Fruit fly (Drosophila melanogaster): ENCODE data around the gene CG13285.

The CG13285 gene

dm6 chr3L:5553717-5554116 is 18.2 kb upstream of the CG13285 start:
- TF ChIP-seq Sp1 (GFP tag; optimal IDR thresholded peaks at IDR 0.05): no peak
- TF ChIP-seq jim (GFP tag; optimal IDR thresholded peaks at IDR 0.05): no peak
- TF ChIP-seq N (GFP tag; optimal IDR thresholded peaks at IDR 0.05): no peak
- no peak for TF ChIP-seq Jra (GFP tag; optimal IDR thresholded peaks at IDR 0.05)
- TF ChIP-seq usp (GFP tag; optimal IDR thresholded peaks at IDR 0.05): no peak
- no peak for TF ChIP-seq fru (GFP tag; optimal IDR thresholded peaks at IDR 0.05)
- no peak for TF ChIP-seq Myc (optimal IDR thresholded peaks at IDR 0.05)
- TF ChIP-seq Hr78 (GFP tag; optimal IDR thresholded peaks at IDR 0.05): no peak
- no peak for TF ChIP-seq Dif (GFP tag; optimal IDR thresholded peaks at IDR 0.05; ENCODE audit: partially characterized antibody)
- TF ChIP-seq dmrt93B (GFP tag; optimal IDR thresholded peaks at IDR 0.05): no peak

- TF ChIP-seq Mio (GFP tag; optimal IDR thresholded peaks at IDR 0.05): no peak
- peak; percentile 10 for TF ChIP-seq CrebA (GFP tag; optimal IDR thresholded peaks at IDR 0.05; ENCODE audit: borderline replicate concordance)
- no peak for TF ChIP-seq dl (GFP tag; optimal IDR thresholded peaks at IDR 0.05; ENCODE audit: insufficient read depth in 1 of 2, partially characterized antibody in 2 of 2)
- TF ChIP-seq h (GFP tag; optimal IDR thresholded peaks at IDR 0.05): no peak
- TF ChIP-seq Dif (GFP tag; optimal IDR thresholded peaks at IDR 0.05; ENCODE audit: partially characterized antibody): no peak
- no peak for TF ChIP-seq Jra (GFP tag; optimal IDR thresholded peaks at IDR 0.05)
- TF ChIP-seq GATAd (GFP tag; optimal IDR thresholded peaks at IDR 0.05): no peak
- no peak for TF ChIP-seq N (GFP tag; optimal IDR thresholded peaks at IDR 0.05)
- no peak for TF ChIP-seq OdsH (GFP tag; optimal IDR thresholded peaks at IDR 0.05)
- peak; percentile 56 for TF ChIP-seq Sp1 (GFP tag; optimal IDR thresholded peaks at IDR 0.05)
- no peak for TF ChIP-seq rgr (GFP tag; optimal IDR thresholded peaks at IDR 0.05)
- TF ChIP-seq sage (GFP tag; optimal IDR thresholded peaks at IDR 0.05): no peak
- TF ChIP-seq Hr78 (GFP tag; optimal IDR thresholded peaks at IDR 0.05): no peak
- no peak for TF ChIP-seq Hnf4 (GFP tag; optimal IDR thresholded peaks at IDR 0.05)
- TF ChIP-seq woc (GFP tag; optimal IDR thresholded peaks at IDR 0.05): no peak
- TF ChIP-seq Myc (optimal IDR thresholded peaks at IDR 0.05): no peak
- no peak for TF ChIP-seq CG9705 (GFP tag; optimal IDR thresholded peaks at IDR 0.05)
- TF ChIP-seq br (GFP tag; optimal IDR thresholded peaks at IDR 0.05): no peak
- TF ChIP-seq fru (GFP tag; optimal IDR thresholded peaks at IDR 0.05): no peak
- TF ChIP-seq Dfd (GFP tag; optimal IDR thresholded peaks at IDR 0.05): peak; percentile 8
- TF ChIP-seq dmrt93B (GFP tag; optimal IDR thresholded peaks at IDR 0.05): no peak
- TF ChIP-seq usp (GFP tag; optimal IDR thresholded peaks at IDR 0.05): no peak
- no peak for TF ChIP-seq tai (GFP tag; optimal IDR thresholded peaks at IDR 0.05)
- TF ChIP-seq Rel (GFP tag; optimal IDR thresholded peaks at IDR 0.05): peak; percentile 18
- TF ChIP-seq Rel (tag; optimal IDR thresholded peaks at IDR 0.05): peak; percentile 37
- no peak for TF ChIP-seq Hr83 (GFP tag; optimal IDR thresholded peaks at IDR 0.05; ENCODE audit: poor library complexity, severe bottlenecking)
- no peak for TF ChIP-seq psq (GFP tag; optimal IDR thresholded peaks at IDR 0.05)
- TF ChIP-seq ey (GFP tag; optimal IDR thresholded peaks at IDR 0.05): no peak
- no peak for TF ChIP-seq CG32264 (GFP tag; optimal IDR thresholded peaks at IDR 0.05)
- TF ChIP-seq pan (optimal IDR thresholded peaks at IDR 0.05): no peak
- TF ChIP-seq Abd-B (GFP tag; optimal IDR thresholded peaks at IDR 0.05): no peak
- no peak for TF ChIP-seq Vsx2 (GFP tag; optimal IDR thresholded peaks at IDR 0.05; ENCODE audit: partially characterized antibody)
- no peak for TF ChIP-seq sv (GFP tag; optimal IDR thresholded peaks at IDR 0.05)
- no peak for TF ChIP-seq dsf (GFP tag; optimal IDR thresholded peaks at IDR 0.05; ENCODE audit: borderline replicate concordance)
- no peak for TF ChIP-seq brk (GFP tag; optimal IDR thresholded peaks at IDR 0.05)
- TF ChIP-seq HLH106 (tag; optimal IDR thresholded peaks at IDR 0.05): no peak
- TF ChIP-seq foxo (GFP tag; optimal IDR thresholded peaks at IDR 0.05): no peak
- TF ChIP-seq lola (GFP tag; optimal IDR thresholded peaks at IDR 0.05): no peak
- TF ChIP-seq jim (GFP tag; optimal IDR thresholded peaks at IDR 0.05): peak; percentile 27
Observed at dm6 chr3L:5551087-5551486, 15.5 kb upstream of the CG13285 start, which contains the start of gene frm. Gene frm (minus strand): TSS chr3L:5551159.

DNA sequence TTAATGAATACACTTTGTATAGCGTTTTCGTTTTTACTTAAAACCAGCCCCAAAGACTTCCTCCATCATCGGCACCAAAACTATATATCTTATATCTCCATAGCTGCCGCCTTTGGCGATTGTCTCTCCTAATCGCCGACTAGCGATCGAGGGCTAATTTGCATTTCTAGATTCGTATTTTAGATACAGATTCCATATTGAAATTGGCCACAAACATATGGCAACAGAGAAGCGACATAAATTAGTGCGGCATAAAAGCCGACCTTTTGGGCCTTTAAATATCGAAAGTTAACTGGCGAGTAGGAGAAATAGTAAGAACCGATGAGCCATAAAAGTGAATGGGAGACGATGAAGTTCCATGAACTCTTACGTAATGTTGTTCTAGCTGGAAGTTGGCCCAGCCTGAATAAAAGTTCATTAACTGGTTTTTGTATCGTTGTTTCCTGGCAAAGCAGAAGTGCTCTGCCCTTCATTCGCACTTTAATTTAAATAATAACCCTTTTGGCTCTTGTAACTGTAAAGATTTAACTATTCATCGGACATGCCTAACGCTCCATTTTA is 13.0 kb upstream of the CG13285 start:
- no peak for TF ChIP-seq usp (GFP tag; optimal IDR thresholded peaks at IDR 0.05)
- no peak for TF ChIP-seq Myc (optimal IDR thresholded peaks at IDR 0.05)
- no peak for TF ChIP-seq CrebA (GFP tag; optimal IDR thresholded peaks at IDR 0.05; ENCODE audit: borderline replicate concordance)
- no peak for TF ChIP-seq CG9705 (GFP tag; optimal IDR thresholded peaks at IDR 0.05)
- no peak for TF ChIP-seq CG32264 (GFP tag; optimal IDR thresholded peaks at IDR 0.05)
- no peak for TF ChIP-seq lola (GFP tag; optimal IDR thresholded peaks at IDR 0.05)
- TF ChIP-seq foxo (GFP tag; optimal IDR thresholded peaks at IDR 0.05): no peak
- no peak for TF ChIP-seq Rel (GFP tag; optimal IDR thresholded peaks at IDR 0.05)
- no peak for TF ChIP-seq Rel (tag; optimal IDR thresholded peaks at IDR 0.05)
- TF ChIP-seq Mio (GFP tag; optimal IDR thresholded peaks at IDR 0.05): no peak
- TF ChIP-seq h (GFP tag; optimal IDR thresholded peaks at IDR 0.05): no peak
- no peak for TF ChIP-seq brk (GFP tag; optimal IDR thresholded peaks at IDR 0.05)
- no peak for TF ChIP-seq Hnf4 (GFP tag; optimal IDR thresholded peaks at IDR 0.05)
- no peak for TF ChIP-seq fru (GFP tag; optimal IDR thresholded peaks at IDR 0.05)
- no peak for TF ChIP-seq Dfd (GFP tag; optimal IDR thresholded peaks at IDR 0.05)
- TF ChIP-seq sage (GFP tag; optimal IDR thresholded peaks at IDR 0.05): no peak
- TF ChIP-seq rgr (GFP tag; optimal IDR thresholded peaks at IDR 0.05): no peak
- TF ChIP-seq Vsx2 (GFP tag; optimal IDR thresholded peaks at IDR 0.05; ENCODE audit: partially characterized antibody): no peak

Measured in whole organism, wandering third instar larva.